Fruit fly (Drosophila melanogaster) whole organism, pupa: ENCODE data around the gene Srr.

Source experiments
- CG10348 ChIP-seq: fragments of 200-800 bp; sonication (Bioruptor generic); IDR thresholded peaks from 2 replicates; pipeline ENCODE4 v1.3.6; 2022; ENCODE audit warnings: missing biosample characterization, missing genetic modification characterization
- CG13204 ChIP-seq: fragments of 200-800 bp; sonication (Bioruptor generic); optimal IDR thresholded peaks from 2 replicates; lab custom pipeline; 2018; ENCODE audit warnings: missing biosample characterization, mild to moderate bottlenecking, missing genetic modification characterization, moderate library complexity
- CG15710 ChIP-seq: fragments of 200-800 bp; sonication (Bioruptor generic); optimal IDR thresholded peaks from 2 replicates; lab custom pipeline; 2018; ENCODE audit warnings: missing biosample characterization, mild to moderate bottlenecking, missing genetic modification characterization, moderate library complexity
- CG17806 ChIP-seq: fragments of 200-800 bp; sonication (Bioruptor generic); optimal IDR thresholded peaks from 2 replicates; lab custom pipeline; 2018; ENCODE audit warnings: missing biosample characterization, mild to moderate bottlenecking, missing genetic modification characterization, moderate library complexity
- CG32121 ChIP-seq: fragments of 200-800 bp; sonication (Bioruptor generic); IDR thresholded peaks from 2 replicates; pipeline ENCODE4 v1.3.6; 2022; ENCODE audit warnings: missing biosample characterization, missing genetic modification characterization
- CG34367 ChIP-seq: fragments of 200-800 bp; sonication (Bioruptor generic); optimal IDR thresholded peaks from 2 replicates; lab custom pipeline; 2018; ENCODE audit warnings: missing biosample characterization, mild to moderate bottlenecking, missing genetic modification characterization
- CG4496 ChIP-seq: fragments of 200-800 bp; sonication (Bioruptor generic); IDR thresholded peaks from 3 replicates; pipeline ENCODE4 v1.3.6; 2022; ENCODE audit warnings: missing biosample characterization, missing genetic modification characterization
- CG9948 ChIP-seq: fragments of 200-800 bp; sonication (Bioruptor generic); optimal IDR thresholded peaks from 2 replicates; lab custom pipeline; 2018; ENCODE audit warnings: missing biosample characterization, mild to moderate bottlenecking, missing genetic modification characterization, moderate library complexity
- EcR ChIP-seq: fragments of 200-800 bp; sonication (Bioruptor generic); optimal IDR thresholded peaks from 3 replicates; lab custom pipeline; 2019; ENCODE audit warnings: missing biosample characterization, missing genetic modification characterization, mild to moderate bottlenecking, moderate library complexity, missing genetic modification reagents
- Pif1A ChIP-seq: fragments of 200-800 bp; sonication (Bioruptor generic); optimal IDR thresholded peaks from 3 replicates; lab custom pipeline; 2016; ENCODE audit warnings: missing biosample characterization, missing genetic modification characterization
- Pif1B ChIP-seq: fragments of 200-800 bp; sonication (Bioruptor generic); optimal IDR thresholded peaks from 3 replicates; lab custom pipeline; 2016; ENCODE audit warnings: missing biosample characterization, missing genetic modification characterization
- Snoo ChIP-seq: fragments of 200-800 bp; sonication (Bioruptor generic); optimal IDR thresholded peaks from 3 replicates; lab custom pipeline; 2017; ENCODE audit warnings: missing biosample characterization, mild to moderate bottlenecking, missing genetic modification characterization, inconsistent platforms
- fd96Ca ChIP-seq: fragments of 200-800 bp; sonication (Bioruptor generic); IDR thresholded peaks from 3 replicates; pipeline ENCODE4 v1.3.6; 2022; ENCODE audit warnings: missing biosample characterization, missing genetic modification characterization
- gl ChIP-seq: fragments of 200-800 bp; sonication (Bioruptor generic); optimal IDR thresholded peaks from 2 replicates; lab custom pipeline; 2018; ENCODE audit warnings: missing biosample characterization, mild to moderate bottlenecking, missing genetic modification characterization

- no peak for TF ChIP-seq Pif1B
- TF ChIP-seq EcR, result no peak
- TF ChIP-seq CG15710, result no peak
- TF ChIP-seq gl (tag; lab: Kevin White, UChicago), result no peak
- TF ChIP-seq CG17806 (tag; lab: Kevin White, UChicago), result no peak
- no peak for TF ChIP-seq CG34367 (tag; lab: Kevin White, UChicago)
- no peak for TF ChIP-seq CG10348 (GFP tag; lab: Robert Waterston, UW)
- no peak for TF ChIP-seq CG13204 (GFP tag; lab: Kevin White, UChicago)
- TF ChIP-seq fd96Ca (GFP tag; lab: Robert Waterston, UW), result no peak
- TF ChIP-seq CG32121 (GFP tag; lab: Robert Waterston, UW), result no peak
- TF ChIP-seq CG9948 (tag; lab: Kevin White, UChicago), result no peak
- TF ChIP-seq CG4496 (GFP tag; lab: Robert Waterston, UW), result no peak
- TF ChIP-seq Pif1A (GFP tag; lab: Kevin White, UChicago), result no peak
- no peak for TF ChIP-seq Snoo
Measured at dm6 chr3R:9416951-9417350, 51.8 kb downstream of the Srr start.
